Fruit fly (Drosophila melanogaster): ENCODE results near the gene mei-38.

The mei-38 gene

dm6 chrX:1470562-1470961 lies 6.3 kb upstream of the mei-38 start, which contains the start of gene pck (continued):
- 0 out of 4 replicates have a peak, but pooled peaks have one; percentile 48 for TF ChIP-seq chinmo (GFP tag; IDR thresholded peaks at IDR 0.05; ENCODE audit: partially characterized antibody)
- no peak for TF ChIP-seq tio (GFP tag; optimal IDR thresholded peaks at IDR 0.05)
- TF ChIP-seq CG15601 (tag; optimal IDR thresholded peaks at IDR 0.05), result peak; percentile 51
- TF ChIP-seq ATbp (GFP tag; optimal IDR thresholded peaks at IDR 0.05), result peak; percentile 37
- TF ChIP-seq exex (tag; optimal IDR thresholded peaks at IDR 0.05), result no peak
- TF ChIP-seq eve (GFP tag; optimal IDR thresholded peaks at IDR 0.05), result no peak
- TF ChIP-seq CG5953 (GFP tag; IDR thresholded peaks at IDR 0.05), result peak; percentile 54; the same call in 1 of the 2 replicates
- peak; percentile 45 for TF ChIP-seq CG12236 (GFP tag; optimal IDR thresholded peaks at IDR 0.05)
- TF ChIP-seq CHES-1-like (GFP tag; optimal IDR thresholded peaks at IDR 0.05), result peak; percentile 22
- no peak for TF ChIP-seq gt (GFP tag; IDR thresholded peaks at IDR 0.05)
- TF ChIP-seq CG32532 (GFP tag; IDR thresholded peaks at IDR 0.05), result peak; percentile 67
- TF ChIP-seq Camta (GFP tag; optimal IDR thresholded peaks at IDR 0.05), result peak; percentile 69
- TF ChIP-seq lbe (GFP tag; optimal IDR thresholded peaks at IDR 0.05), result peak; percentile 55
- TF ChIP-seq Dll (GFP tag; IDR thresholded peaks at IDR 0.05; ENCODE audit: partially characterized antibody), result peak; percentile 60; the same call in 2 of the 4 replicates
- TF ChIP-seq NfI (GFP tag; optimal IDR thresholded peaks at IDR 0.05), result peak; percentile 35
- peak; percentile 70; the same call in 2 of the 3 replicates for TF ChIP-seq CG34422 (GFP tag; IDR thresholded peaks at IDR 0.05)
- TF ChIP-seq Nf-YB (GFP tag; optimal IDR thresholded peaks at IDR 0.05), result peak; percentile 19
- TF ChIP-seq CG1602 (GFP tag; optimal IDR thresholded peaks at IDR 0.05), result peak; percentile 59
- TF ChIP-seq Usf (GFP tag; optimal IDR thresholded peaks at IDR 0.05), result no peak
- TF ChIP-seq gcm2 (GFP tag; optimal IDR thresholded peaks at IDR 0.05), result peak; percentile 36
- peak; percentile 56; the same call in 2 of the 3 replicates for TF ChIP-seq HLH4C (GFP tag; IDR thresholded peaks at IDR 0.05; ENCODE audit: partially characterized antibody)
- TF ChIP-seq CG6791 (GFP tag; IDR thresholded peaks at IDR 0.05; ENCODE audit: partially characterized antibody), result peak; percentile 53; the same call in 1 of the 3 replicates
- TF ChIP-seq CG2129 (GFP tag; IDR thresholded peaks at IDR 0.05; ENCODE audit: partially characterized antibody), result no peak
- no peak for TF ChIP-seq dmrt99B (tag; optimal IDR thresholded peaks at IDR 0.05)
- TF ChIP-seq wek (GFP tag; optimal IDR thresholded peaks at IDR 0.05), result peak; percentile 18
- no peak; the same call in 1 of the 2 replicates for TF ChIP-seq ato (GFP tag; IDR thresholded peaks at IDR 0.05; ENCODE audit: partially characterized antibody)
- peak; percentile 65 for TF ChIP-seq pum (GFP tag; optimal IDR thresholded peaks at IDR 0.05)
- no peak for TF ChIP-seq CG12769 (tag; optimal IDR thresholded peaks at IDR 0.05)
- peak; percentile 81 for TF ChIP-seq CG4617 (GFP tag; optimal IDR thresholded peaks at IDR 0.05; ENCODE audit: borderline replicate concordance)
- peak; percentile 44 for TF ChIP-seq CG14667 (GFP tag; IDR thresholded peaks at IDR 0.05)
- no peak for TF ChIP-seq CG4328 (GFP tag; optimal IDR thresholded peaks at IDR 0.05)
- TF ChIP-seq Dad (GFP tag; optimal IDR thresholded peaks at IDR 0.05), result peak; percentile 62
- TF ChIP-seq CG11247 (GFP tag; IDR thresholded peaks at IDR 0.05), result 0 out of 2 replicates have a peak, but pooled peaks have one; percentile 42
- TF ChIP-seq Hsf (GFP tag; optimal IDR thresholded peaks at IDR 0.05), result peak; percentile 67
- peak; percentile 63 for TF ChIP-seq gfzf (GFP tag; optimal IDR thresholded peaks at IDR 0.05)
- TF ChIP-seq pan (optimal IDR thresholded peaks at IDR 0.05), result no peak
- TF ChIP-seq pan (GFP tag; optimal IDR thresholded peaks at IDR 0.05 in 1 of 2, IDR thresholded peaks at IDR 0.05 in 1 of 2), result peak in 1 of 2 experiments; percentile 70
- peak; percentile 62 for TF ChIP-seq CG9932 (GFP tag; IDR thresholded peaks at IDR 0.05)
- peak; percentile 52 for TF ChIP-seq CG1647 (GFP tag; optimal IDR thresholded peaks at IDR 0.05)
- TF ChIP-seq CG7745 (tag; optimal IDR thresholded peaks at IDR 0.05), result no peak
- peak; percentile 52 for TF ChIP-seq CG33213 (GFP tag; optimal IDR thresholded peaks at IDR 0.05)
- TF ChIP-seq Sry-β (GFP tag; optimal IDR thresholded peaks at IDR 0.05), result no peak
- peak; percentile 59 for TF ChIP-seq NFAT (GFP tag; IDR thresholded peaks at IDR 0.05)
- no peak for TF ChIP-seq z (GFP tag; IDR thresholded peaks at IDR 0.05)
- TF ChIP-seq sna (GFP tag; IDR thresholded peaks at IDR 0.05; ENCODE audit: partially characterized antibody), result peak; percentile 49; the same call in 1 of the 2 replicates
- peak; percentile 66 for TF ChIP-seq Dref (GFP tag; IDR thresholded peaks at IDR 0.05)
- peak; percentile 83 for TF ChIP-seq chn (GFP tag; optimal IDR thresholded peaks at IDR 0.05)
- peak; percentile 54 for TF ChIP-seq grau (tag; optimal IDR thresholded peaks at IDR 0.05)
- TF ChIP-seq slbo (GFP tag; IDR thresholded peaks at IDR 0.05), result peak; percentile 70
- TF ChIP-seq CG17568 (GFP tag; optimal IDR thresholded peaks at IDR 0.05), result no peak
